ENCODE assay signal across 1 fruit fly cellular context in genomic region chr2L:11990458-11991065, dm6.
TF ChIP-seq lines count a peak whose summit lies in the region.

Gene escl (plus strand): TSS chr2L:11990927.

TF ChIP-seq in whole organism, embryonic, 481 proteins besides CTCF, POLR2A, EP300 and RAD21 (continued from another document):
- TF ChIP-seq CG13287 (GFP tag; IDR thresholded peaks at IDR 0.05; lab: Robert Waterston, UW; ENCODE audit: partially characterized antibody) (peak; percentile 50), tap (tag; optimal IDR thresholded peaks at IDR 0.05; lab: Kevin White, UChicago) (no peak), ash1 (GFP tag; optimal IDR thresholded peaks at IDR 0.05; lab: Kevin White, UChicago) (no peak), gcm2 (GFP tag; optimal IDR thresholded peaks at IDR 0.05; lab: Kevin White, UChicago) (no peak), CG14441 (GFP tag; IDR thresholded peaks at IDR 0.05; lab: Robert Waterston, UW) (no peak), CG18599 (GFP tag; optimal IDR thresholded peaks at IDR 0.05; lab: Kevin White, UChicago) (no peak), CG9932 (GFP tag; IDR thresholded peaks at IDR 0.05; lab: Robert Waterston, UW) (peak; percentile 38), row (GFP tag; IDR thresholded peaks at IDR 0.05; lab: Robert Waterston, UW) (peak; percentile 24; the same call in 1 of the 3 replicates), sd (tag; optimal IDR thresholded peaks at IDR 0.05; lab: Kevin White, UChicago) (no peak), NFAT (GFP tag; IDR thresholded peaks at IDR 0.05; lab: Robert Waterston, UW) (0 out of 2 replicates have a peak, but pooled peaks have one; percentile 9), gt (GFP tag; IDR thresholded peaks at IDR 0.05; lab: Robert Waterston, UW) (no peak), pzg (GFP tag; optimal IDR thresholded peaks at IDR 0.05; lab: Kevin White, UChicago) (peak; percentile 57), chif (GFP tag; optimal IDR thresholded peaks at IDR 0.05; lab: Kevin White, UChicago) (no peak), Fer3 (tag; optimal IDR thresholded peaks at IDR 0.05; lab: Kevin White, UChicago) (no peak), CG3847 (GFP tag; IDR thresholded peaks at IDR 0.05; lab: Robert Waterston, UW) (0 out of 2 replicates have a peak, but pooled peaks have one; percentile 29), NfI (GFP tag; optimal IDR thresholded peaks at IDR 0.05; lab: Kevin White, UChicago) (no peak), Dbx (GFP tag; IDR thresholded peaks at IDR 0.05; lab: Robert Waterston, UW) (no peak), chinmo (GFP tag; IDR thresholded peaks at IDR 0.05; lab: Robert Waterston, UW; ENCODE audit: partially characterized antibody) (peak; percentile 50; the same call in 1 of the 4 replicates), al (GFP tag; IDR thresholded peaks at IDR 0.05; lab: Robert Waterston, UW) (no peak), Med (GFP tag; lab: Kevin White, UChicago) (peak; percentile 71), Dref (GFP tag; IDR thresholded peaks at IDR 0.05; lab: Robert Waterston, UW) (no peak), CG3281 (GFP tag; optimal IDR thresholded peaks at IDR 0.05; lab: Kevin White, UChicago) (peak; percentile 94)
